Fruit fly (Drosophila melanogaster) whole organism, embryonic: ENCODE measurements around the gene CG43407.
A peak's percentile ranks its signal among the peaks of the same experiment; 100 is the strongest.

Source experiments
- Abd-B ChIP-seq: fragments of 200-800 bp; sonication (Bioruptor generic); optimal IDR thresholded peaks from 2 replicates; lab custom pipeline; 2018; ENCODE audit warnings: missing biosample characterization, mild to moderate bottlenecking, missing genetic modification characterization, moderate library complexity
- Bgb ChIP-seq: fragments of 200-800 bp; sonication (Bioruptor generic); IDR thresholded peaks from 2 replicates; pipeline ENCODE4 v1.3.6; 2022; ENCODE audit warnings: missing biosample characterization, missing genetic modification characterization; ENCODE audit not compliant: partially characterized antibody
- CG10654 ChIP-seq: fragments of 200-800 bp; sonication (Bioruptor generic); optimal IDR thresholded peaks from 2 replicates; lab custom pipeline; 2016; ENCODE audit warnings: missing biosample characterization, missing genetic modification characterization
- CG11695 ChIP-seq: fragments of 200-800 bp; sonication (Bioruptor generic); IDR thresholded peaks from 3 replicates; pipeline ENCODE4 v1.3.6; 2022; ENCODE audit warnings: missing biosample characterization, missing genetic modification characterization
- CG13123 ChIP-seq: fragments of 200-800 bp; sonication (Bioruptor generic); optimal IDR thresholded peaks from 2 replicates; lab custom pipeline; 2016; ENCODE audit warnings: missing biosample characterization, missing genetic modification characterization
- CG15011 ChIP-seq: fragments of 200-800 bp; sonication (Bioruptor generic); optimal IDR thresholded peaks from 3 replicates; lab custom pipeline; 2018; ENCODE audit warnings: missing biosample characterization, mild to moderate bottlenecking, missing genetic modification characterization
- CG15073 ChIP-seq: fragments of 200-800 bp; sonication (Bioruptor generic); optimal IDR thresholded peaks from 2 replicates; lab custom pipeline; 2016; ENCODE audit warnings: missing biosample characterization, missing genetic modification characterization
- CG15479 ChIP-seq: fragments of 200-800 bp; sonication (Bioruptor generic); optimal IDR thresholded peaks from 3 replicates; lab custom pipeline; 2019; ENCODE audit warnings: missing biosample characterization, mild to moderate bottlenecking, missing genetic modification characterization, moderate library complexity
- CG17385 ChIP-seq: fragments of 200-800 bp; sonication (Bioruptor generic); optimal IDR thresholded peaks from 3 replicates; lab custom pipeline; 2018; ENCODE audit warnings: missing biosample characterization, mild to moderate bottlenecking, missing genetic modification characterization
- CG1792 ChIP-seq: fragments of 200-800 bp; sonication (Bioruptor generic); optimal IDR thresholded peaks from 2 replicates; lab custom pipeline; 2016; ENCODE audit warnings: missing biosample characterization, missing genetic modification characterization
- CG3995 ChIP-seq: fragments of 200-800 bp; sonication (Bioruptor generic); optimal IDR thresholded peaks from 3 replicates; lab custom pipeline; 2016; ENCODE audit warnings: missing biosample characterization, missing genetic modification characterization
- CG6272 ChIP-seq: fragments of 200-800 bp; sonication (Bioruptor generic); IDR thresholded peaks from 2 replicates; pipeline ENCODE4 v1.3.6; 2022; ENCODE audit warnings: missing biosample characterization, missing genetic modification characterization
- CG6654 ChIP-seq: fragments of 200-800 bp; sonication (Bioruptor generic); optimal IDR thresholded peaks from 2 replicates; lab custom pipeline; 2017; ENCODE audit warnings: missing biosample characterization, mild to moderate bottlenecking, missing genetic modification characterization
- CG6765 ChIP-seq: fragments of 200-800 bp; sonication (Bioruptor generic); optimal IDR thresholded peaks from 3 replicates; lab custom pipeline; 2017; ENCODE audit warnings: missing biosample characterization, mild to moderate bottlenecking, missing genetic modification characterization
- CG7928 ChIP-seq: fragments of 200-800 bp; sonication (Bioruptor generic); optimal IDR thresholded peaks from 2 replicates; lab custom pipeline; 2017; ENCODE audit warnings: missing biosample characterization, mild to moderate bottlenecking, missing genetic modification characterization
- CG8290 ChIP-seq, 3 experiments: fragments of 200-800 bp; sonication (Bioruptor generic); optimal IDR thresholded peaks; 2 replicates each; lab custom pipeline; 2016 to 2019; ENCODE audit warnings: missing biosample characterization in 3 of 3, missing genetic modification characterization in 3 of 3, mild to moderate bottlenecking in 2 of 3, moderate library complexity in 1 of 3
- CG9437 ChIP-seq: fragments of 200-800 bp; sonication (Bioruptor generic); optimal IDR thresholded peaks from 2 replicates; lab custom pipeline; 2018; ENCODE audit warnings: missing biosample characterization, mild to moderate bottlenecking, missing genetic modification characterization
- Drgx ChIP-seq: fragments of 200-800 bp; sonication (Bioruptor generic); IDR thresholded peaks from 2 replicates; pipeline ENCODE4 v1.3.6; 2022; ENCODE audit warnings: missing biosample characterization, missing genetic modification characterization
- E2f2 ChIP-seq: fragments of 200-800 bp; sonication (Bioruptor generic); IDR thresholded peaks from 2 replicates; pipeline ENCODE4 v1.3.6; 2022; ENCODE audit warnings: missing biosample characterization, missing genetic modification characterization
- Hand ChIP-seq: fragments of 200-800 bp; sonication (Bioruptor generic); optimal IDR thresholded peaks from 2 replicates; lab custom pipeline; 2017; ENCODE audit warnings: mild to moderate bottlenecking, missing biosample characterization, missing genetic modification reagents, missing genetic modification characterization
- HmgZ ChIP-seq: fragments of 200-800 bp; sonication (Bioruptor generic); optimal IDR thresholded peaks from 2 replicates; lab custom pipeline; 2018; ENCODE audit warnings: missing biosample characterization, mild to moderate bottlenecking, missing genetic modification characterization
- Hmr ChIP-seq: fragments of 200-800 bp; sonication (Bioruptor generic); optimal IDR thresholded peaks from 3 replicates; lab custom pipeline; 2017; ENCODE audit warnings: mild to moderate bottlenecking, missing biosample characterization, missing genetic modification reagents, missing genetic modification characterization
- Hr51 ChIP-seq, 2 experiments: fragments of 200-800 bp; sonication (Bioruptor generic); optimal IDR thresholded peaks; 2 replicates in 1 of 2; 3 replicates in 1 of 2; lab custom pipeline; 2016 to 2018; ENCODE audit warnings: missing biosample characterization in 2 of 2, missing genetic modification characterization in 2 of 2, mild to moderate bottlenecking in 1 of 2, moderate library complexity in 1 of 2
- MBD-R2 ChIP-seq: fragments of 200-800 bp; sonication (Bioruptor generic); IDR thresholded peaks from 2 replicates; pipeline ENCODE4 v1.3.6; 2022; ENCODE audit warnings: missing biosample characterization, missing genetic modification characterization
- MTF-1 ChIP-seq: fragments of 200-800 bp; sonication (Bioruptor generic); optimal IDR thresholded peaks from 2 replicates; lab custom pipeline; 2018; ENCODE audit warnings: missing biosample characterization, mild to moderate bottlenecking, missing genetic modification characterization, borderline replicate concordance
- Pdp1 ChIP-seq, 2 experiments: fragments of 200-800 bp; sonication (Bioruptor generic); optimal IDR thresholded peaks; 3 replicates each; lab custom pipeline; 2016; ENCODE audit warnings: missing biosample characterization in 2 of 2, missing genetic modification characterization in 2 of 2, mild to moderate bottlenecking in 1 of 2, moderate library complexity in 1 of 2
- Sry-β ChIP-seq: fragments of 200-800 bp; sonication (Bioruptor generic); optimal IDR thresholded peaks from 2 replicates; lab custom pipeline; 2018; ENCODE audit warnings: missing biosample characterization, mild to moderate bottlenecking, missing genetic modification characterization, moderate library complexity
- al ChIP-seq: fragments of 200-800 bp; sonication (Bioruptor generic); IDR thresholded peaks from 2 replicates; pipeline ENCODE4 v1.3.6; 2022; ENCODE audit warnings: missing biosample characterization, missing genetic modification characterization
- ash1 ChIP-seq: fragments of 200-800 bp; sonication (Bioruptor generic); optimal IDR thresholded peaks from 2 replicates; lab custom pipeline; 2018; ENCODE audit warnings: missing biosample characterization, mild to moderate bottlenecking, missing genetic modification characterization
- az2 ChIP-seq: fragments of 200-800 bp; sonication (Bioruptor generic); optimal IDR thresholded peaks from 3 replicates; lab custom pipeline; 2016; ENCODE audit warnings: missing biosample characterization, missing genetic modification characterization
- bigmax ChIP-seq: fragments of 200-800 bp; sonication (Bioruptor generic); optimal IDR thresholded peaks from 2 replicates; lab custom pipeline; 2018; ENCODE audit warnings: missing biosample characterization, mild to moderate bottlenecking, missing genetic modification characterization
- chn ChIP-seq: fragments of 200-800 bp; sonication (Bioruptor generic); optimal IDR thresholded peaks from 2 replicates; lab custom pipeline; 2016; ENCODE audit warnings: missing biosample characterization, missing genetic modification characterization
- emc ChIP-seq: fragments of 200-800 bp; sonication (Bioruptor generic); optimal IDR thresholded peaks from 2 replicates; lab custom pipeline; 2016; ENCODE audit warnings: missing biosample characterization, missing genetic modification characterization
- ftz-f1 ChIP-seq: fragments of 200-800 bp; sonication (Bioruptor generic); optimal IDR thresholded peaks from 2 replicates; lab custom pipeline; 2016; ENCODE audit warnings: missing biosample characterization, missing genetic modification characterization
- gcm ChIP-seq: fragments of 200-800 bp; sonication (Bioruptor generic); optimal IDR thresholded peaks from 2 replicates; lab custom pipeline; 2019; ENCODE audit warnings: missing biosample characterization, mild to moderate bottlenecking, missing genetic modification characterization, moderate library complexity
- insv ChIP-seq, 2 experiments: fragments of 200-800 bp; sonication (Bioruptor generic); optimal IDR thresholded peaks; 3 replicates each; lab custom pipeline; 2016 to 2018; ENCODE audit warnings: missing biosample characterization in 2 of 2, missing genetic modification characterization in 2 of 2
- nmo ChIP-seq: fragments of 200-800 bp; sonication (Bioruptor generic); optimal IDR thresholded peaks from 2 replicates; lab custom pipeline; 2018; ENCODE audit warnings: missing biosample characterization, mild to moderate bottlenecking, missing genetic modification characterization, moderate library complexity
- nom ChIP-seq: fragments of 200-800 bp; sonication (Bioruptor generic); optimal IDR thresholded peaks from 2 replicates; lab custom pipeline; 2017; ENCODE audit warnings: missing biosample characterization, missing genetic modification characterization, mild to moderate bottlenecking, moderate library complexity, missing genetic modification reagents
- oc ChIP-seq: fragments of 200-800 bp; sonication (Bioruptor generic); optimal IDR thresholded peaks from 2 replicates; lab custom pipeline; 2018; ENCODE audit warnings: missing biosample characterization, mild to moderate bottlenecking, missing genetic modification characterization, moderate library complexity
- sna ChIP-seq: fragments of 200-800 bp; sonication (Bioruptor generic); IDR thresholded peaks from 2 replicates; pipeline ENCODE4 v1.3.6; 2022; ENCODE audit warnings: missing biosample characterization, missing genetic modification characterization; ENCODE audit not compliant: partially characterized antibody
- so ChIP-seq: fragments of 200-800 bp; sonication (Bioruptor generic); IDR thresholded peaks from 3 replicates; pipeline ENCODE4 v1.3.6; 2022; ENCODE audit warnings: missing biosample characterization, missing genetic modification characterization
- tna ChIP-seq: fragments of 200-800 bp; sonication (Bioruptor generic); IDR thresholded peaks from 2 replicates; pipeline ENCODE4 v1.3.6; 2022; ENCODE audit warnings: missing biosample characterization, missing genetic modification characterization; ENCODE audit not compliant: partially characterized antibody
- twi ChIP-seq: fragments of 200-800 bp; optimal IDR thresholded peaks from 2 replicates; lab custom pipeline; 2019; ENCODE audit warnings: missing biosample characterization, mild to moderate bottlenecking, missing genetic modification characterization, moderate library complexity
- vvl ChIP-seq: fragments of 200-800 bp; sonication (Bioruptor generic); IDR thresholded peaks from 2 replicates; pipeline ENCODE4 v1.3.6; 2022; ENCODE audit warnings: missing biosample characterization, missing genetic modification characterization
- zen2 ChIP-seq: fragments of 200-800 bp; sonication (Bioruptor generic); IDR thresholded peaks from 3 replicates; pipeline ENCODE4 v1.3.6; 2022; ENCODE audit warnings: missing biosample characterization, missing genetic modification characterization; ENCODE audit not compliant: partially characterized antibody

Gene CG43407

dm6 chr3L:19063410-19063752 lies 10.2 kb upstream of the CG43407 start:
- TF ChIP-seq Bgb (0 out of 2 replicates have a peak, but pooled peaks have one; percentile 12), al (GFP tag; lab: Robert Waterston, UW) (no peak), insv (GFP tag; optimal IDR thresholded peaks at IDR 0.05; lab: Kevin White, UChicago) (peak in 1 of 2 experiments; percentile 75), CG9437 (peak; percentile 62), twi (tag; lab: Kevin White, UChicago) (no peak), Drgx (GFP tag; lab: Robert Waterston, UW) (peak; percentile 27; the same call in 1 of the 2 replicates), ftz-f1 (GFP tag; lab: Kevin White, UChicago) (no peak), nom (GFP tag; lab: Kevin White, UChicago) (no peak), so (GFP tag; lab: Robert Waterston, UW) (0 out of 3 replicates have a peak, but pooled peaks have one; percentile 55), CG7928 (GFP tag; lab: Kevin White, UChicago) (peak; percentile 14), Hmr (no peak), Pdp1 (GFP tag; optimal IDR thresholded peaks at IDR 0.05; lab: Kevin White, UChicago) (peak in 1 of 2 experiments; percentile 94), CG11695 (GFP tag; lab: Robert Waterston, UW) (0 out of 3 replicates have a peak, but pooled peaks have one; percentile 24), CG17385 (GFP tag; lab: Kevin White, UChicago) (peak; percentile 84)

- TF ChIP-seq CG1792 (GFP tag; lab: Kevin White, UChicago) (no peak), HmgZ (tag; lab: Kevin White, UChicago) (peak; percentile 76), CG6272 (peak; percentile 45), gcm (GFP tag; lab: Kevin White, UChicago) (peak; percentile 16), emc (GFP tag; lab: Kevin White, UChicago) (no peak), MTF-1 (GFP tag; lab: Kevin White, UChicago) (no peak), CG15073 (GFP tag; lab: Kevin White, UChicago) (no peak), CG10654 (GFP tag; lab: Kevin White, UChicago) (peak; percentile 19), Abd-B (GFP tag; lab: Kevin White, UChicago) (peak; percentile 72), chn (GFP tag; lab: Kevin White, UChicago) (peak; percentile 61), Sry-β (peak; percentile 100), CG13123 (no peak), E2f2 (peak; percentile 64; the same call in 1 of the 2 replicates), CG6654 (GFP tag; lab: Kevin White, UChicago) (no peak), MBD-R2 (peak; percentile 59), tna (GFP tag; lab: Robert Waterston, UW) (no peak), vvl (GFP tag; lab: Robert Waterston, UW) (0 out of 2 replicates have a peak, but pooled peaks have one; percentile 50), Hr51 (GFP tag; optimal IDR thresholded peaks at IDR 0.05; lab: Kevin White, UChicago) (peak in 1 of 2 experiments; percentile 28), sna (GFP tag; lab: Robert Waterston, UW) (no peak), az2 (GFP tag; lab: Kevin White, UChicago) (peak; percentile 24), Hand (GFP tag; lab: Kevin White, UChicago) (no peak), CG3995 (GFP tag; lab: Kevin White, UChicago) (no peak), CG15011 (GFP tag; lab: Kevin White, UChicago) (no peak), CG6765 (peak; percentile 56), oc (tag; lab: Kevin White, UChicago) (peak; percentile 42), bigmax (GFP tag; lab: Kevin White, UChicago) (no peak), CG15479 (peak; percentile 93), zen2 (GFP tag; lab: Robert Waterston, UW) (no peak), ash1 (GFP tag; lab: Kevin White, UChicago) (no peak), nmo (GFP tag; lab: Kevin White, UChicago) (peak; percentile 81), CG8290 (GFP tag; optimal IDR thresholded peaks at IDR 0.05; lab: Kevin White, UChicago) (peak; percentile 94), CG8290 (tag; optimal IDR thresholded peaks at IDR 0.05; lab: Kevin White, UChicago) (peak; percentile 77 to 88)
Observed at dm6 chr3L:19062472-19063409, 9.6 kb upstream of the CG43407 start, which contains the start of the genes Ugt316A1 and Sfxn2. Gene Ugt316A1, minus strand, starts transcription at chr3L:19062816. Gene Sfxn2, plus strand, starts transcription at chr3L:19063165.
